Worm (Caenorhabditis elegans) whole organism, L1 larva: ENCODE results near the gene nhr-100.

Source experiments
- ceh-63 ChIP-seq: fragments of 200-800 bp; sonication (Bioruptor generic); optimal IDR thresholded peaks from 2 replicates; lab custom pipeline; 2018; ENCODE audit warnings: mild to moderate bottlenecking, missing genetic modification characterization, missing compliant biosample characterization
- ceh-8 ChIP-seq: fragments of 200-800 bp; sonication (Bioruptor generic); optimal IDR thresholded peaks from 2 replicates; lab custom pipeline; 2018; ENCODE audit warnings: mild to moderate bottlenecking, missing genetic modification characterization, moderate library complexity, missing compliant biosample characterization
- ets-5 ChIP-seq: fragments of 200-800 bp; sonication (Bioruptor generic); IDR thresholded peaks from 2 replicates; pipeline ENCODE4 v1.3.6; 2022; ENCODE audit warnings: missing genetic modification characterization, missing compliant biosample characterization
- lin-13 ChIP-seq: fragments of 150-350 bp; optimal IDR thresholded peaks from 2 replicates; lab custom pipeline; 2014; ENCODE audit warnings: missing biosample characterization, missing genetic modification reagents, missing genetic modification characterization
- lin-15B ChIP-seq: fragments of 150-350 bp; sonication (generic microtip); optimal IDR thresholded peaks from 3 replicates; lab custom pipeline; 2014; ENCODE audit warnings: missing biosample characterization, missing genetic modification characterization
- mef-2 ChIP-seq: fragments of 150-350 bp; optimal IDR thresholded peaks from 2 replicates; lab custom pipeline; 2014; ENCODE audit warnings: missing biosample characterization, missing genetic modification characterization
- nhr-12 ChIP-seq: sonication (generic microtip); optimal IDR thresholded peaks from 2 replicates; lab custom pipeline; 2017; ENCODE audit warnings: missing biosample characterization, missing genetic modification characterization
- nhr-19 ChIP-seq: fragments of 200-800 bp; sonication (Bioruptor generic); conservative IDR thresholded peaks from 2 replicates; pipeline ENCODE4 v1.3.6; 2022; ENCODE audit warnings: missing genetic modification characterization, missing compliant biosample characterization
- pqm-1 ChIP-seq: sonication (generic microtip); optimal IDR thresholded peaks from 3 replicates; lab custom pipeline; 2017; ENCODE audit warnings: missing biosample characterization, missing genetic modification characterization
- tlp-1 ChIP-seq: fragments of 150-350 bp; optimal IDR thresholded peaks from 2 replicates; lab custom pipeline; 2014; ENCODE audit warnings: missing biosample characterization, missing genetic modification characterization
- unc-30 ChIP-seq: sonication (generic microtip); optimal IDR thresholded peaks from 2 replicates; lab custom pipeline; 2017; ENCODE audit warnings: missing biosample characterization, missing genetic modification characterization
- unc-62 ChIP-seq: fragments of 150-350 bp; optimal IDR thresholded peaks from 2 replicates; lab custom pipeline; 2014; ENCODE audit warnings: missing biosample characterization, missing genetic modification reagents, missing genetic modification characterization
- zag-1 ChIP-seq: fragments of 150-350 bp; optimal IDR thresholded peaks from 2 replicates; lab custom pipeline; 2014; ENCODE audit warnings: missing biosample characterization, missing genetic modification characterization
- ztf-11 ChIP-seq, 2 experiments: sonication (generic microtip); optimal IDR thresholded peaks; 2 replicates each; lab custom pipeline; 2016 to 2017; ENCODE audit warnings: missing genetic modification characterization in 2 of 2, missing biosample characterization in 1 of 2, missing compliant biosample characterization in 1 of 2

DNA sequence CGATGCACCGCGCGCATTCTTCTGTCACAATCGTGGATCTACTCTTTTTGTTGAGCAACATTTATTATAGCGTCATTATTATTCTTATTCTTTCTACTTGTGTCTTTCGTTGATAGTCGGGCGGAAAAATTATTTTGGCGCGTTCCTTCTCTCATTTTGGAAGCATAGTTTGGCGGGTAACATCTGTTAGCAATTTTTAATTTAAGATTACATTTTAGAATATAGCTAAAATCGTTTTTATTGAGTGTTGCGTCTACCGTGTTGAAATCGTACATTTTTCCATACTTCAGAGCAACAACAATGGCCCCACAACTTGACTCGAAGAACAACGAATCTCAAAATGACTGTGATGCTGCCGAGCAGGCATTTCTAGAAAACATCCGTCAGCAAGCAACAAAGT, 37.8 kb upstream of the nhr-100 start, which contains the start of gene sdz-36:
- TF ChIP-seq unc-30 (tag; lab: Kevin White, UChicago) = no peak
- TF ChIP-seq unc-62 (GFP tag; lab: Kevin White, UChicago) = no peak
- no peak for TF ChIP-seq ztf-11 (tag; optimal IDR thresholded peaks at IDR 0.05; lab: Kevin White, UChicago)
- TF ChIP-seq pqm-1 (tag; lab: Kevin White, UChicago) = no peak
- no peak for TF ChIP-seq lin-15B
- no peak for TF ChIP-seq ets-5 (GFP tag; lab: Robert Waterston, UW)
- no peak for TF ChIP-seq ceh-63 (GFP tag; lab: Kevin White, UChicago)
- TF ChIP-seq zag-1 = no peak
- TF ChIP-seq tlp-1 (tag; lab: Kevin White, UChicago) = no peak
- no peak for TF ChIP-seq mef-2 (tag; lab: Kevin White, UChicago)
- TF ChIP-seq nhr-12 (tag; lab: Kevin White, UChicago) = no peak
- TF ChIP-seq ceh-8 (GFP tag; lab: Kevin White, UChicago) = no peak
- no peak for TF ChIP-seq nhr-19 (GFP tag; lab: Robert Waterston, UW)
- TF ChIP-seq lin-13 (GFP tag; lab: Kevin White, UChicago) = no peak
